2 fruit fly cellular contexts compared by ENCODE assay signal in the genomic region with DNA sequence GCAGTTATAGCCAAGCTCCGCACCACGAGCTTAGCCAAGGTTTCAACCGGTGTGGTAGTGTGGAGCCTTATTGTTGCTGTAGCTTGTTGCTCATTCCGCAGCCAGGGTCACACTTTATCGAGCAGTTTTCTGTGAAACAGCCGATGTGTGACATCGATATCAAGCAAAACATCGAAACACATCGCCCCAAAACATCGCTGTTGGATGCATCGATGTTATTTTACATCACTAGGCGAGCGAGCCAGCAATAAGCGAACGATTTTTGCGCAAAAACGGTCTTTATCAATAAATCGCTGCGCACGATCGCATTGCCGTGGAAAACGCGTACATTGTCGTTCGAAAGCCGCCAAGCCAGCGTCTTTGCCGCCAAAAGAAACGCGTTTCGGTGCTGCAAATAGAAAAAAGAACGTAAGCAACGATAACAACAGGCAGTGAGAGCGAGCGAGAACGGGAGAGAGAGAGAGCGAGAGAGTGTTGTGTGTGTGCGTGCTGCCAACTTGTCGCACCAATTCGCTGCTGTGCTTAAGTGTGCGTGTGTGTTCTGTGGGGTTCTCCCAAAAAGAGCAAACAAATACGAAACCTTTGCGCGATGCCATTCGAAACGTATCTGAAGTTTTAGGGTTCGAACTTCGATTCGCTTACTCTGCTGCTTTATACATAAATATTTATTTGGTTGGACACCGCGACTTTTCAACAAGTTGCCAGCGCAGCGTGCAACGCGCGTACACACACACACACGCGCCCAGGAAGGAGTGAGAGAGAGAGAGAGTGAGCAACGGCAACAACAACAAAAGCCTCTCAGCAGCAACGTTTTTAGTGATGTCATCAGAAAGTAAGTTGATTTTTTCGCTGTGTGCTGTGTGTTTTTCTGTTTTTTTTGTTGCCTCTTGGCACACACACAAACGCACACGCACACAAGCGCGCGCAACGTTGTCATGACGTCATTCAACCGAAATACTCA.
TF ChIP-seq lines count a peak whose summit lies in the region.

No protein-coding gene starts in this region.

TF ChIP-seq in whole organism, embryonic, 481 proteins besides CTCF, POLR2A, EP300 and RAD21 (continued from another document and continues in another):
- TF ChIP-seq toy (GFP tag; IDR thresholded peaks at IDR 0.05; lab: Robert Waterston, UW) (no peak), CG13424 (tag; optimal IDR thresholded peaks at IDR 0.05; lab: Kevin White, UChicago) (peak; percentile 27), nmo (GFP tag; optimal IDR thresholded peaks at IDR 0.05; lab: Kevin White, UChicago) (peak; percentile 43), repo (GFP tag; optimal IDR thresholded peaks at IDR 0.05; lab: Kevin White, UChicago) (no peak), grn (GFP tag; optimal IDR thresholded peaks at IDR 0.05; lab: Kevin White, UChicago) (no peak), CG15696 (tag; optimal IDR thresholded peaks at IDR 0.05; lab: Kevin White, UChicago) (peak; percentile 14), C15 (GFP tag; IDR thresholded peaks at IDR 0.05; lab: Robert Waterston, UW) (no peak), CG10431 (GFP tag; optimal IDR thresholded peaks at IDR 0.05; lab: Kevin White, UChicago) (no peak), CG11723 (GFP tag; optimal IDR thresholded peaks at IDR 0.05; lab: Kevin White, UChicago) (no peak), ems (GFP tag; optimal IDR thresholded peaks at IDR 0.05; lab: Kevin White, UChicago) (peak; percentile 36), CG3726 (GFP tag; IDR thresholded peaks at IDR 0.05; lab: Robert Waterston, UW) (no peak), her (GFP tag; optimal IDR thresholded peaks at IDR 0.05; lab: Kevin White, UChicago) (peak; percentile 67), CG12071 (GFP tag; optimal IDR thresholded peaks at IDR 0.05; lab: Kevin White, UChicago) (no peak), Med (GFP tag; lab: Kevin White, UChicago) (peak; percentile 89), CG3281 (GFP tag; optimal IDR thresholded peaks at IDR 0.05; lab: Kevin White, UChicago) (no peak), CG2889 (GFP tag; IDR thresholded peaks at IDR 0.05; lab: Robert Waterston, UW) (no peak), Ets65A (GFP tag; lab: Kevin White, UChicago) (peak; percentile 96), BEAF-32 (GFP tag; optimal IDR thresholded peaks at IDR 0.05; lab: Kevin White, UChicago) (peak; percentile 100), NFAT (GFP tag; IDR thresholded peaks at IDR 0.05; lab: Robert Waterston, UW) (peak; percentile 56), CG13894 (tag; optimal IDR thresholded peaks at IDR 0.05; lab: Kevin White, UChicago) (peak; percentile 55), pzg (GFP tag; optimal IDR thresholded peaks at IDR 0.05; lab: Kevin White, UChicago) (peak; percentile 98), CG1602 (GFP tag; optimal IDR thresholded peaks at IDR 0.05; lab: Kevin White, UChicago) (peak; percentile 11), CG32532 (GFP tag; IDR thresholded peaks at IDR 0.05; lab: Robert Waterston, UW) (peak; percentile 30), h (optimal IDR thresholded peaks at IDR 0.05; lab: Kevin White, UChicago) (no peak), sna (GFP tag; IDR thresholded peaks at IDR 0.05; lab: Robert Waterston, UW; ENCODE audit: partially characterized antibody) (peak; percentile 98), lilli (GFP tag; optimal IDR thresholded peaks at IDR 0.05; lab: Kevin White, UChicago) (peak; percentile 6), E2f1 (GFP tag; IDR thresholded peaks at IDR 0.05; lab: Robert Waterston, UW) (no peak), da (GFP tag; optimal IDR thresholded peaks at IDR 0.05; lab: Kevin White, UChicago) (no peak), CG4328 (GFP tag; optimal IDR thresholded peaks at IDR 0.05; lab: Kevin White, UChicago) (no peak), CG13296 (GFP tag; optimal IDR thresholded peaks at IDR 0.05; lab: Kevin White, UChicago) (peak; percentile 7), Taf1 (GFP tag; IDR thresholded peaks at IDR 0.05; lab: Robert Waterston, UW) (no peak), CG11247 (GFP tag; IDR thresholded peaks at IDR 0.05; lab: Robert Waterston, UW) (0 out of 2 replicates have a peak, but pooled peaks have one; percentile 14), Sox102F (GFP tag; optimal IDR thresholded peaks at IDR 0.05; lab: Kevin White, UChicago) (no peak), lola (GFP tag; optimal IDR thresholded peaks at IDR 0.05; lab: Kevin White, UChicago) (no peak), HLH4C (GFP tag; IDR thresholded peaks at IDR 0.05; lab: Robert Waterston, UW; ENCODE audit: partially characterized antibody) (peak; percentile 97), Eip74EF (GFP tag; optimal IDR thresholded peaks at IDR 0.05; lab: Kevin White, UChicago) (no peak), gem (tag; optimal IDR thresholded peaks at IDR 0.05; lab: Kevin White, UChicago) (no peak), CG8944 (GFP tag; optimal IDR thresholded peaks at IDR 0.05; lab: Kevin White, UChicago) (peak; percentile 24), CG15514 (GFP tag; optimal IDR thresholded peaks at IDR 0.05; lab: Kevin White, UChicago) (peak; percentile 85), klu (GFP tag; IDR thresholded peaks at IDR 0.05; lab: Robert Waterston, UW) (no peak), unc-4 (GFP tag; IDR thresholded peaks at IDR 0.05; lab: Robert Waterston, UW; ENCODE audit: partially characterized antibody) (peak; percentile 98), CG18764 (GFP tag; optimal IDR thresholded peaks at IDR 0.05; lab: Kevin White, UChicago) (no peak), Dll (GFP tag; IDR thresholded peaks at IDR 0.05; lab: Robert Waterston, UW; ENCODE audit: partially characterized antibody) (peak; percentile 97), disco-r (GFP tag; optimal IDR thresholded peaks at IDR 0.05; lab: Kevin White, UChicago) (no peak), Doc3 (GFP tag; IDR thresholded peaks at IDR 0.05; lab: Robert Waterston, UW; ENCODE audit: partially characterized antibody) (peak; percentile 94), CG14860 (GFP tag; IDR thresholded peaks at IDR 0.05; lab: Robert Waterston, UW; ENCODE audit: partially characterized antibody) (peak; percentile 97), Bdp1 (GFP tag; optimal IDR thresholded peaks at IDR 0.05; lab: Kevin White, UChicago) (peak; percentile 47), CG17328 (GFP tag; IDR thresholded peaks at IDR 0.05; lab: Robert Waterston, UW) (0 out of 2 replicates have a peak, but pooled peaks have one; percentile 37), CG12155 (GFP tag; optimal IDR thresholded peaks at IDR 0.05; lab: Kevin White, UChicago) (peak; percentile 51), mld (GFP tag; IDR thresholded peaks at IDR 0.05; lab: Robert Waterston, UW; ENCODE audit: partially characterized antibody) (peak; percentile 95), cas (GFP tag; IDR thresholded peaks at IDR 0.05; lab: Robert Waterston, UW) (no peak), rib (GFP tag; IDR thresholded peaks at IDR 0.05; lab: Robert Waterston, UW) (no peak), kah (GFP tag; optimal IDR thresholded peaks at IDR 0.05; lab: Kevin White, UChicago) (peak; percentile 41), chn (GFP tag; optimal IDR thresholded peaks at IDR 0.05; lab: Kevin White, UChicago) (peak; percentile 18), chm (GFP tag; IDR thresholded peaks at IDR 0.05; lab: Robert Waterston, UW) (peak; percentile 62; the same call in 1 of the 2 replicates), exex (tag; optimal IDR thresholded peaks at IDR 0.05; lab: Kevin White, UChicago) (no peak), CG10462 (GFP tag; optimal IDR thresholded peaks at IDR 0.05; lab: Kevin White, UChicago) (no peak), CG9437 (GFP tag; optimal IDR thresholded peaks at IDR 0.05; lab: Kevin White, UChicago) (peak; percentile 55), kni (GFP tag; optimal IDR thresholded peaks at IDR 0.05; lab: Kevin White, UChicago) (peak; percentile 49), CG9817 (tag; optimal IDR thresholded peaks at IDR 0.05; lab: Kevin White, UChicago) (peak; percentile 41)

TF ChIP-seq in whole organism, prepupa, 60 proteins besides CTCF, POLR2A, EP300 and RAD21 (continued from another document):
- TF ChIP-seq Sox15 (GFP tag; optimal IDR thresholded peaks at IDR 0.05; lab: Kevin White, UChicago) (no peak), CG16779 (tag; optimal IDR thresholded peaks at IDR 0.05; lab: Kevin White, UChicago) (peak; percentile 91), CG9139 (GFP tag; optimal IDR thresholded peaks at IDR 0.05; lab: Kevin White, UChicago) (peak; percentile 92), achi (GFP tag; optimal IDR thresholded peaks at IDR 0.05; lab: Kevin White, UChicago) (peak; percentile 51), dsx (GFP tag; optimal IDR thresholded peaks at IDR 0.05; lab: Kevin White, UChicago; ENCODE audit: poor library complexity, severe bottlenecking) (peak; percentile 77), CG11902 (GFP tag; optimal IDR thresholded peaks at IDR 0.05; lab: Kevin White, UChicago) (no peak), Hr4 (GFP tag; optimal IDR thresholded peaks at IDR 0.05; lab: Kevin White, UChicago) (no peak), Lpt (GFP tag; optimal IDR thresholded peaks at IDR 0.05; lab: Kevin White, UChicago) (peak; percentile 78), fd59A (GFP tag; optimal IDR thresholded peaks at IDR 0.05; lab: Kevin White, UChicago) (peak; percentile 51), CG34406 (GFP tag; optimal IDR thresholded peaks at IDR 0.05; lab: Kevin White, UChicago) (peak; percentile 63), Met (GFP tag; optimal IDR thresholded peaks at IDR 0.05; lab: Kevin White, UChicago) (no peak), Hr39 (GFP tag; optimal IDR thresholded peaks at IDR 0.05; lab: Kevin White, UChicago) (peak; percentile 11), fkh (GFP tag; optimal IDR thresholded peaks at IDR 0.05; lab: Kevin White, UChicago) (peak; percentile 86)
